Fruit fly (Drosophila melanogaster) whole organism, wandering third instar larva: ENCODE results near the gene CG43800.

ENCODE experiments used
- Abd-B ChIP-seq: fragments of >200 bp; optimal IDR thresholded peaks from 2 replicates; lab custom pipeline; 2017; ENCODE audit warnings: missing biosample characterization, missing genetic modification characterization
- CG32264 ChIP-seq: fragments of 200-800 bp; sonication (Bioruptor generic); optimal IDR thresholded peaks from 2 replicates; lab custom pipeline; 2016; ENCODE audit warnings: missing biosample characterization, missing genetic modification characterization
- CG9705 ChIP-seq: fragments of 200-800 bp; sonication (Bioruptor generic); optimal IDR thresholded peaks from 2 replicates; lab custom pipeline; 2018; ENCODE audit warnings: missing biosample characterization, mild to moderate bottlenecking, missing genetic modification characterization
- CrebA ChIP-seq: fragments of 200-800 bp; sonication (Bioruptor generic); optimal IDR thresholded peaks from 2 replicates; lab custom pipeline; 2016; ENCODE audit warnings: missing biosample characterization, mild to moderate bottlenecking, missing genetic modification characterization, borderline replicate concordance
- Dfd ChIP-seq: fragments of >200 bp; optimal IDR thresholded peaks from 2 replicates; lab custom pipeline; 2017; ENCODE audit warnings: missing biosample characterization, missing genetic modification characterization
- Dif ChIP-seq: fragments of 200-275, 200-300 bp; sonication (Bioruptor generic); optimal IDR thresholded peaks from 2 replicates; lab custom pipeline; 2018; ENCODE audit warnings: missing biosample characterization, missing genetic modification characterization; ENCODE audit not compliant: partially characterized antibody
- GATAd ChIP-seq: sonication (Bioruptor generic); optimal IDR thresholded peaks from 2 replicates; lab custom pipeline; 2016; ENCODE audit warnings: missing biosample characterization, missing genetic modification characterization
- HLH106 ChIP-seq: fragments of 200-800 bp; optimal IDR thresholded peaks from 3 replicates; lab custom pipeline; 2019; ENCODE audit warnings: missing biosample characterization, mild to moderate bottlenecking, missing genetic modification characterization, moderate library complexity
- Hnf4 ChIP-seq: fragments of 200-800 bp; sonication (Bioruptor generic); optimal IDR thresholded peaks from 2 replicates; lab custom pipeline; 2016; ENCODE audit warnings: missing biosample characterization, mild to moderate bottlenecking, missing genetic modification characterization
- Hr78 ChIP-seq: fragments of >200 bp; optimal IDR thresholded peaks from 2 replicates; lab custom pipeline; 2017; ENCODE audit warnings: missing biosample characterization, missing genetic modification characterization
- Hr83 ChIP-seq: fragments of 200-300 bp; sonication (Bioruptor generic); optimal IDR thresholded peaks from 2 replicates; lab custom pipeline; 2016; ENCODE audit warnings: missing biosample characterization, mild to moderate bottlenecking, missing genetic modification characterization, moderate library complexity; ENCODE audit not compliant: poor library complexity, severe bottlenecking
- Jra ChIP-seq: sonication (Bioruptor generic); optimal IDR thresholded peaks from 2 replicates; lab custom pipeline; 2016; ENCODE audit warnings: missing biosample characterization, missing genetic modification characterization
- Mio ChIP-seq: sonication (Bioruptor generic); optimal IDR thresholded peaks from 2 replicates; lab custom pipeline; 2016; ENCODE audit warnings: missing biosample characterization, missing genetic modification characterization
- Myc ChIP-seq: fragments of >200 bp; optimal IDR thresholded peaks from 2 replicates; lab custom pipeline; 2017
- N ChIP-seq: fragments of >200 bp; optimal IDR thresholded peaks from 2 replicates; lab custom pipeline; 2018; ENCODE audit warnings: missing biosample characterization, missing external identifiers, missing genetic modification characterization
- OdsH ChIP-seq: fragments of 200-800 bp; sonication (Bioruptor generic); optimal IDR thresholded peaks from 2 replicates; lab custom pipeline; 2016; ENCODE audit warnings: missing biosample characterization, mild to moderate bottlenecking, missing genetic modification characterization
- Rel ChIP-seq, 2 experiments: fragments of 200-800 bp; sonication (Bioruptor generic) in 1 of 2; optimal IDR thresholded peaks; 2 replicates in 1 of 2; 3 replicates in 1 of 2; lab custom pipeline; 2016 to 2019; ENCODE audit warnings: mild to moderate bottlenecking in 2 of 2, missing biosample characterization in 2 of 2, missing genetic modification characterization in 2 of 2, moderate library complexity in 1 of 2
- Sp1 ChIP-seq: fragments of 200-800 bp; sonication (Bioruptor generic); optimal IDR thresholded peaks from 3 replicates; lab custom pipeline; 2019; ENCODE audit warnings: missing biosample characterization, mild to moderate bottlenecking, missing genetic modification characterization, moderate library complexity
- Vsx2 ChIP-seq: fragments of 200-300, 225-300 bp; sonication (Bioruptor generic); optimal IDR thresholded peaks from 2 replicates; lab custom pipeline; 2018; ENCODE audit warnings: missing biosample characterization, missing genetic modification characterization; ENCODE audit not compliant: partially characterized antibody
- br ChIP-seq: fragments of 200-800 bp; sonication (Bioruptor generic); optimal IDR thresholded peaks from 2 replicates; lab custom pipeline; 2016; ENCODE audit warnings: missing biosample characterization, missing genetic modification characterization
- brk ChIP-seq: fragments of 200-800 bp; sonication (Bioruptor generic); optimal IDR thresholded peaks from 2 replicates; lab custom pipeline; 2016; ENCODE audit warnings: missing biosample characterization, mild to moderate bottlenecking, missing genetic modification characterization
- dl ChIP-seq, 2 experiments: fragments of 175-275, 200-275 bp in 1 of 2; fragments of 200-275 bp in 1 of 2; sonication (Bioruptor generic); optimal IDR thresholded peaks; lab custom pipeline; 2018; ENCODE audit warnings: mild to moderate bottlenecking in 2 of 2, missing biosample characterization in 2 of 2, missing genetic modification characterization in 2 of 2, moderate library complexity in 2 of 2; ENCODE audit not compliant: partially characterized antibody in 2 of 2, insufficient read depth in 1 of 2
- dmrt93B ChIP-seq: fragments of 200-800 bp; sonication (Bioruptor generic); optimal IDR thresholded peaks from 2 replicates; lab custom pipeline; 2018; ENCODE audit warnings: missing biosample characterization, mild to moderate bottlenecking, missing genetic modification characterization
- dsf ChIP-seq: sonication (Bioruptor generic); optimal IDR thresholded peaks from 2 replicates; lab custom pipeline; 2016; ENCODE audit warnings: missing biosample characterization, missing genetic modification characterization, borderline replicate concordance
- ey ChIP-seq: fragments of 200-800 bp; sonication (Bioruptor generic); optimal IDR thresholded peaks from 2 replicates; lab custom pipeline; 2016; ENCODE audit warnings: missing biosample characterization, missing genetic modification characterization
- foxo ChIP-seq, 2 experiments: fragments of 200-800 bp; sonication (Bioruptor generic); optimal IDR thresholded peaks; 2 replicates in 1 of 2; 3 replicates in 1 of 2; lab custom pipeline; 2016 to 2017; ENCODE audit warnings: missing biosample characterization in 2 of 2, missing genetic modification characterization in 2 of 2
- fru ChIP-seq: fragments of 200-800 bp; sonication (Bioruptor generic); optimal IDR thresholded peaks from 3 replicates; lab custom pipeline; 2016; ENCODE audit warnings: missing biosample characterization, mild to moderate bottlenecking, missing genetic modification characterization
- h ChIP-seq: fragments of 200-800 bp; sonication (Bioruptor generic); optimal IDR thresholded peaks from 3 replicates; lab custom pipeline; 2016; ENCODE audit warnings: missing biosample characterization, mild to moderate bottlenecking, missing genetic modification characterization
- jim ChIP-seq: fragments of 175-275, 200-325 bp; sonication (Bioruptor generic); optimal IDR thresholded peaks from 2 replicates; lab custom pipeline; 2016; ENCODE audit warnings: missing biosample characterization, mild to moderate bottlenecking, missing genetic modification characterization
- lola ChIP-seq: fragments of >200 bp; optimal IDR thresholded peaks from 2 replicates; lab custom pipeline; 2017; ENCODE audit warnings: missing biosample characterization, missing genetic modification characterization
- pan ChIP-seq: fragments of >200 bp; optimal IDR thresholded peaks from 2 replicates; lab custom pipeline; 2017
- psq ChIP-seq: fragments of 200-800 bp; sonication (Bioruptor generic); optimal IDR thresholded peaks from 3 replicates; lab custom pipeline; 2017; ENCODE audit warnings: missing biosample characterization, mild to moderate bottlenecking, missing genetic modification characterization, moderate library complexity
- rgr ChIP-seq: fragments of 200-800 bp; sonication (Bioruptor generic); optimal IDR thresholded peaks from 3 replicates; lab custom pipeline; 2016; ENCODE audit warnings: missing biosample characterization, mild to moderate bottlenecking, missing genetic modification characterization
- sage ChIP-seq: fragments of 200-800 bp; sonication (Bioruptor generic); optimal IDR thresholded peaks from 2 replicates; lab custom pipeline; 2016; ENCODE audit warnings: missing biosample characterization, mild to moderate bottlenecking, missing genetic modification characterization
- sv ChIP-seq: fragments of 200-800 bp; sonication (Bioruptor generic); optimal IDR thresholded peaks from 3 replicates; lab custom pipeline; 2016; ENCODE audit warnings: missing biosample characterization, missing genetic modification characterization
- tai ChIP-seq: sonication (Bioruptor generic); optimal IDR thresholded peaks from 2 replicates; lab custom pipeline; 2016; ENCODE audit warnings: missing biosample characterization, missing genetic modification characterization
- usp ChIP-seq: fragments of >200 bp; optimal IDR thresholded peaks from 2 replicates; lab custom pipeline; 2017; ENCODE audit warnings: missing biosample characterization, missing genetic modification characterization
- woc ChIP-seq: sonication (Bioruptor generic); optimal IDR thresholded peaks from 2 replicates; lab custom pipeline; 2016; ENCODE audit warnings: missing biosample characterization, mild to moderate bottlenecking, missing genetic modification characterization

Gene CG43800

dm6 chr2L:7204172-7204482 lies 28.5 kb downstream of the CG43800 start, which contains the start of gene CG4502 (continued):
- no peak for TF ChIP-seq rgr (GFP tag; lab: Kevin White, UChicago)
- TF ChIP-seq tai (GFP tag; lab: Kevin White, UChicago): peak; percentile 63
- TF ChIP-seq ey: no peak
- TF ChIP-seq psq (GFP tag; lab: Kevin White, UChicago): peak; percentile 87
- TF ChIP-seq jim (GFP tag; lab: Kevin White, UChicago): no peak
- no peak for TF ChIP-seq Dif (GFP tag; lab: Kevin White, UChicago)
- TF ChIP-seq woc (GFP tag; lab: Kevin White, UChicago): no peak
- TF ChIP-seq Hnf4: peak; percentile 61
- TF ChIP-seq CrebA (GFP tag; lab: Kevin White, UChicago): peak; percentile 60
- TF ChIP-seq, all 38 proteins: peak for 14

DNA sequence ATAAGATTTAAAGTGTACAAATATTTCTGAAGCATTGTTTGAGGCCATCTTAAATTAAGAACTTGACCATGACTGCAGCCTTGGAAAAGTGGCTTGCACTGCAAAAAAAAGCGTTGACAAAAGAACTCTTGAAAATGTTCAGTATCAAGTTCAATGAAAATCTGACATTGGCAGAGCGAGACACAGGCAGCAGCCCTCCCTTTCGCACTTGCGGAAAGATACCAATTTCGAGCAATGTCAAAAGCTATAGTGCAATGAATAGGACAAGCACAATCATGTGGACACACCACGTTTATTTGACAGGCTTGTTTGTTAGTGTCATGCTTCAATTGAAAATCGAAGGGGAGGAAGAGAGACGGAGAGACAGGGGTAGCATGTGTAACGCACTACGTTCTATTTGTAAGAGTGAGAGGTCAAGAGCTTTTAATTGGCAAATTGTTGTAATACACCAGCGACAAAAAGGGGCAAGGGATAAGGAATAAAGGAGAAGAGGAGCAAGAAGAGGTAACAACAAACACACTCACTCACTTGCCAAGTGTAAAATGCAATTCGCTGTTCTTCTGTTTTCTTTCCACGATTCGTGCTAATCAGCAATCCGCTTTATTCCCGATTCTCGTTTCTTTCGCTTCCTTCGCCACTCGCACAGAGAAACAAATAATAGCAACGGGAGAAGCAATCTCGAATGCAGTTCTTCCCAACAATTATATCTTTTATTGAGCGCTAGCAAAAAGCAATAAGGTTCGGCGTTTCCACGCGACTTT lies 29.0 kb downstream of the CG43800 start:
- TF ChIP-seq psq (GFP tag; lab: Kevin White, UChicago) (peak; percentile 96), dmrt93B (GFP tag; lab: Kevin White, UChicago) (no peak)
- TF ChIP-seq, all 38 proteins: peak for 1

DNA sequence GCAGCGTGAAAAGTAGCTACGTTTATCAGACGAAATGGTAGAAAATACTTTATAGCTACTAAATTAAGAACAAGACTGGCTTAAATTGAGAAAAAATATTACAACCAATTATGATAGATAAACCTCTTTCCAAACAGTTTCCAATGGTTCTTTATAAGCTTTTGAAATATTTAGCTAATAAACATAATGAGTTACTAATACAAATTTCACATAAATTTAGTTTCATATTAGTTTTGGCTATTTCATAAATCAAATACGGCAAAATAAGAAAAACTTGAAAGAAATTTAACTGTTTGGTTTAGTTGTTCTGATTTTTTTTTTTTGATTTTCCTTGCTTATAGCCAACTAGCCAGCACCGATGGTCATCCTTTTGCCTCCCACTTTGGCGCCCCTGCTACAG lies 32.4 kb downstream of the CG43800 start:
- TF ChIP-seq Hr78 (GFP tag; lab: Kevin White, UChicago): no peak
- TF ChIP-seq Myc (lab: Kevin White, UChicago): peak; percentile 72

dm6 chr2L:7199635-7200110 lies 32.9 kb downstream of the CG43800 start:
- TF ChIP-seq pan (lab: Kevin White, UChicago) (no peak), tai (GFP tag; lab: Kevin White, UChicago) (no peak), woc (GFP tag; lab: Kevin White, UChicago) (no peak), dsf (no peak), Abd-B (no peak), fru (GFP tag; lab: Kevin White, UChicago) (peak; percentile 7), h (GFP tag; lab: Kevin White, UChicago) (no peak), dl (GFP tag; optimal IDR thresholded peaks at IDR 0.05; lab: Kevin White, UChicago; ENCODE audit: insufficient read depth in 1 of 2, partially characterized antibody in 2 of 2) (no peak), Dif (GFP tag; lab: Kevin White, UChicago) (no peak), Hr78 (GFP tag; lab: Kevin White, UChicago) (no peak), brk (GFP tag; lab: Kevin White, UChicago) (no peak), sv (GFP tag; lab: Kevin White, UChicago) (no peak), jim (GFP tag; lab: Kevin White, UChicago) (no peak), GATAd (GFP tag; lab: Kevin White, UChicago) (no peak), Myc (lab: Kevin White, UChicago) (no peak), dmrt93B (GFP tag; lab: Kevin White, UChicago) (no peak), CG32264 (GFP tag; lab: Kevin White, UChicago) (no peak), N (GFP tag; lab: Kevin White, UChicago) (no peak), OdsH (GFP tag; lab: Kevin White, UChicago) (peak; percentile 17), rgr (GFP tag; lab: Kevin White, UChicago) (peak; percentile 4), Hnf4 (peak; percentile 11), psq (GFP tag; lab: Kevin White, UChicago) (peak; percentile 45), CrebA (GFP tag; lab: Kevin White, UChicago) (no peak), usp (GFP tag; lab: Kevin White, UChicago) (no peak), Mio (no peak), HLH106 (peak; percentile 29), foxo (GFP tag; optimal IDR thresholded peaks at IDR 0.05; lab: Kevin White, UChicago) (peak in 1 of 2 experiments; percentile 35), sage (no peak), br (GFP tag; lab: Kevin White, UChicago) (no peak), Rel (GFP tag; optimal IDR thresholded peaks at IDR 0.05; lab: Kevin White, UChicago) (no peak), Rel (tag; optimal IDR thresholded peaks at IDR 0.05; lab: Kevin White, UChicago) (peak; percentile 10), Sp1 (GFP tag; lab: Kevin White, UChicago) (peak; percentile 41), lola (GFP tag; lab: Kevin White, UChicago) (no peak), Jra (no peak), Hr83 (GFP tag; lab: Kevin White, UChicago) (no peak), ey (no peak), CG9705 (no peak), Dfd (GFP tag; lab: Kevin White, UChicago) (no peak), Vsx2 (no peak)
